Worm (Caenorhabditis elegans): ENCODE results near the gene sel-8.
A peak's percentile ranks its signal among the peaks of the same experiment; 100 is the strongest.

Gene sel-8

ce11 chrIII:3569763-3570162, 57.2 kb downstream of the sel-8 start:
- TF ChIP-seq Y67H2A.10 (GFP tag; conservative IDR thresholded peaks at IDR 0.05) = no peak
- TF ChIP-seq sea-2 (GFP tag; IDR thresholded peaks at IDR 0.05) = no peak
- TF ChIP-seq madf-8 (GFP tag; conservative IDR thresholded peaks at IDR 0.05) = no peak
- no peak for TF ChIP-seq die-1 (tag; optimal IDR thresholded peaks at IDR 0.05)
- TF ChIP-seq aptf-3 (GFP tag; IDR thresholded peaks at IDR 0.05) = no peak
- no peak for TF ChIP-seq ztf-18 (tag; optimal IDR thresholded peaks at IDR 0.05)
- TF ChIP-seq hlh-26 (GFP tag; conservative IDR thresholded peaks at IDR 0.05) = no peak
- no peak for TF ChIP-seq repo-1 (tag; optimal IDR thresholded peaks at IDR 0.05)
- TF ChIP-seq chd-7 (tag; optimal IDR thresholded peaks at IDR 0.05) = no peak
- no peak for TF ChIP-seq ceh-100 (GFP tag; IDR thresholded peaks at IDR 0.05)
- no peak for TF ChIP-seq snpc-4 (GFP tag; optimal IDR thresholded peaks at IDR 0.05)
- TF ChIP-seq snpc-4 (tag; optimal IDR thresholded peaks at IDR 0.05) = no peak
- no peak for TF ChIP-seq atf-7 (tag; optimal IDR thresholded peaks at IDR 0.05)
- TF ChIP-seq D2030.7 (GFP tag; IDR thresholded peaks at IDR 0.05) = no peak

ce11 chrIII:3566785-3567184, 60.2 kb downstream of the sel-8 start:
- no peak for TF ChIP-seq zim-3 (tag; optimal IDR thresholded peaks at IDR 0.05)
- 0 out of 2 replicates have a peak, but pooled peaks have one; percentile 35 for TF ChIP-seq nfyb-1 (GFP tag; IDR thresholded peaks at IDR 0.05)
- peak; percentile 56; the same call in 1 of the 2 replicates for TF ChIP-seq egrh-3 (GFP tag; IDR thresholded peaks at IDR 0.05)
- no peak for TF ChIP-seq lsy-27 (tag; optimal IDR thresholded peaks at IDR 0.05; ENCODE audit: borderline replicate concordance, insufficient read depth)
- no peak for TF ChIP-seq attf-6 (GFP tag; IDR thresholded peaks at IDR 0.05)
- TF ChIP-seq let-526 (GFP tag; IDR thresholded peaks at IDR 0.05) = no peak
- no peak for TF ChIP-seq dpl-1 (GFP tag; optimal IDR thresholded peaks at IDR 0.05)
- TF ChIP-seq mcd-1 (GFP tag; IDR thresholded peaks at IDR 0.05) = peak; percentile 13; the same call in 1 of the 2 replicates
- no peak for TF ChIP-seq F23B12.7 (tag; optimal IDR thresholded peaks at IDR 0.05; ENCODE audit: insufficient read depth)
- TF ChIP-seq hmg-1.2 (GFP tag; IDR thresholded peaks at IDR 0.05) = 0 out of 2 replicates have a peak, but pooled peaks have one; percentile 13
- TF ChIP-seq zfh-2 (GFP tag; conservative IDR thresholded peaks at IDR 0.05) = peak; percentile 86
- no peak for TF ChIP-seq attf-3 (GFP tag; conservative IDR thresholded peaks at IDR 0.05)
- TF ChIP-seq rcor-1 (GFP tag; IDR thresholded peaks at IDR 0.05) = no peak
- no peak for TF ChIP-seq F22D6.2 (tag; optimal IDR thresholded peaks at IDR 0.05)
- TF ChIP-seq aptf-3 (GFP tag; IDR thresholded peaks at IDR 0.05) = no peak
- TF ChIP-seq B0261.1 (tag; optimal IDR thresholded peaks at IDR 0.05) = no peak
- TF ChIP-seq hlh-12 (tag; optimal IDR thresholded peaks at IDR 0.05) = no peak
- TF ChIP-seq him-1 (tag; optimal IDR thresholded peaks at IDR 0.05) = no peak
- TF ChIP-seq F52B5.7 (tag; optimal IDR thresholded peaks at IDR 0.05) = no peak
- TF ChIP-seq B0035.1 (tag; optimal IDR thresholded peaks at IDR 0.05) = no peak
- TF ChIP-seq madf-10 (tag; optimal IDR thresholded peaks at IDR 0.05) = no peak
- no peak for TF ChIP-seq aptf-2 (GFP tag; conservative IDR thresholded peaks at IDR 0.05)
- TF ChIP-seq Y95B8A.8 (GFP tag; IDR thresholded peaks at IDR 0.05) = no peak
- TF ChIP-seq tbp1 (GFP tag; optimal IDR thresholded peaks at IDR 0.05) = no peak
- TF ChIP-seq ztf-22 (GFP tag; optimal IDR thresholded peaks at IDR 0.05) = no peak
- TF ChIP-seq B0336.3 (GFP tag; IDR thresholded peaks at IDR 0.05) = no peak

All from whole organism, young adult.